Fruit fly (Drosophila melanogaster) whole organism, embryonic: ENCODE results near the gene CG34008.

Source experiments
- BEAF-32 ChIP-seq: fragments of 200-800 bp; sonication (Bioruptor generic); optimal IDR thresholded peaks from 3 replicates; lab custom pipeline; 2017; ENCODE audit warnings: missing biosample characterization, missing genetic modification characterization, mild to moderate bottlenecking, moderate library complexity, missing genetic modification reagents
- Bteb2 ChIP-seq: fragments of 200-800 bp; sonication (Bioruptor generic); optimal IDR thresholded peaks from 2 replicates; lab custom pipeline; 2016; ENCODE audit warnings: missing biosample characterization, missing genetic modification characterization
- CG10209 ChIP-seq: fragments of 200-800 bp; sonication (Bioruptor generic); optimal IDR thresholded peaks from 3 replicates; lab custom pipeline; 2017; ENCODE audit warnings: missing biosample characterization, mild to moderate bottlenecking, missing genetic modification characterization, missing genetic modification reagents
- CG11093 ChIP-seq: fragments of 200-800 bp; sonication (Bioruptor generic); IDR thresholded peaks from 3 replicates; pipeline ENCODE4 v1.3.6; 2022; ENCODE audit warnings: missing biosample characterization, missing genetic modification characterization
- CG12219 ChIP-seq: fragments of 200-800 bp; sonication (Bioruptor generic); optimal IDR thresholded peaks from 3 replicates; lab custom pipeline; 2018; ENCODE audit warnings: missing biosample characterization, mild to moderate bottlenecking, missing genetic modification characterization
- CG12236 ChIP-seq: fragments of 200-800 bp; sonication (Bioruptor generic); optimal IDR thresholded peaks from 2 replicates; lab custom pipeline; 2016; ENCODE audit warnings: missing biosample characterization, missing genetic modification characterization
- CG14014 ChIP-seq: fragments of 200-800 bp; sonication (Bioruptor generic); IDR thresholded peaks from 2 replicates; pipeline ENCODE4 v1.3.6; 2022; ENCODE audit warnings: missing biosample characterization, missing genetic modification characterization
- CG14860 ChIP-seq: fragments of 200-800 bp; sonication (Bioruptor generic); IDR thresholded peaks from 3 replicates; pipeline ENCODE4 v1.3.6; 2022; ENCODE audit warnings: missing biosample characterization, missing genetic modification characterization; ENCODE audit not compliant: partially characterized antibody
- CG1602 ChIP-seq: fragments of 200-800 bp; sonication (Bioruptor generic); optimal IDR thresholded peaks from 3 replicates; lab custom pipeline; 2016; ENCODE audit warnings: missing biosample characterization, missing genetic modification characterization
- CG17186 ChIP-seq: fragments of 200-800 bp; sonication (Bioruptor generic); optimal IDR thresholded peaks from 3 replicates; lab custom pipeline; 2017; ENCODE audit warnings: missing biosample characterization, missing genetic modification reagents, missing genetic modification characterization
- CG17361 ChIP-seq: fragments of 200-800 bp; sonication (Bioruptor generic); IDR thresholded peaks from 3 replicates; pipeline ENCODE4 v1.3.6; 2022; ENCODE audit warnings: missing biosample characterization, missing genetic modification characterization
- CG18011 ChIP-seq: fragments of 200-800 bp; sonication (Bioruptor generic); optimal IDR thresholded peaks from 2 replicates; lab custom pipeline; 2017; ENCODE audit warnings: missing biosample characterization, missing genetic modification characterization, mild to moderate bottlenecking, moderate library complexity, missing genotype
- CG31388 ChIP-seq: fragments of 200-800 bp; sonication (Bioruptor generic); optimal IDR thresholded peaks from 2 replicates; lab custom pipeline; 2016; ENCODE audit warnings: missing biosample characterization, missing genetic modification characterization
- CG42726 ChIP-seq: fragments of 200-800 bp; sonication (Bioruptor generic); IDR thresholded peaks from 2 replicates; pipeline ENCODE4 v1.3.6; 2022; ENCODE audit warnings: missing biosample characterization, missing genetic modification characterization; ENCODE audit not compliant: partially characterized antibody
- CG4404 ChIP-seq: fragments of 200-800 bp; sonication (Bioruptor generic); IDR thresholded peaks from 2 replicates; pipeline ENCODE4 v1.3.6; 2022; ENCODE audit warnings: missing biosample characterization, missing genetic modification characterization
- CG5180 ChIP-seq: fragments of 200-800 bp; sonication (Bioruptor generic); optimal IDR thresholded peaks from 3 replicates; lab custom pipeline; 2017; ENCODE audit warnings: missing biosample characterization, missing genetic modification characterization, mild to moderate bottlenecking, moderate library complexity, missing genetic modification reagents
- CG6765 ChIP-seq: fragments of 200-800 bp; sonication (Bioruptor generic); optimal IDR thresholded peaks from 3 replicates; lab custom pipeline; 2017; ENCODE audit warnings: missing biosample characterization, mild to moderate bottlenecking, missing genetic modification characterization
- CG8388 ChIP-seq: fragments of 200-800 bp; sonication (Bioruptor generic); optimal IDR thresholded peaks from 2 replicates; lab custom pipeline; 2019; ENCODE audit warnings: missing biosample characterization, mild to moderate bottlenecking, missing genetic modification characterization, moderate library complexity
- Lim3 ChIP-seq: fragments of 200-800 bp; sonication (Bioruptor generic); IDR thresholded peaks from 2 replicates; pipeline ENCODE4 v1.3.6; 2022; ENCODE audit warnings: missing biosample characterization, missing genetic modification characterization
- Pdp1 ChIP-seq, 2 experiments: fragments of 200-800 bp; sonication (Bioruptor generic); optimal IDR thresholded peaks; 3 replicates each; lab custom pipeline; 2016; ENCODE audit warnings: missing biosample characterization in 2 of 2, missing genetic modification characterization in 2 of 2, mild to moderate bottlenecking in 1 of 2, moderate library complexity in 1 of 2
- Taf1 ChIP-seq: fragments of 200-800 bp; sonication (Bioruptor generic); IDR thresholded peaks from 2 replicates; pipeline ENCODE4 v1.3.6; 2022; ENCODE audit warnings: missing biosample characterization, missing genetic modification characterization
- YL-1 ChIP-seq: fragments of 200-800 bp; sonication (Bioruptor generic); optimal IDR thresholded peaks from 3 replicates; lab custom pipeline; 2017; ENCODE audit warnings: missing biosample characterization, mild to moderate bottlenecking, missing genetic modification characterization
- aop ChIP-seq: fragments of 200-800 bp; sonication (Bioruptor generic); IDR thresholded peaks from 2 replicates; pipeline ENCODE4 v1.3.6; 2022; ENCODE audit warnings: missing biosample characterization, missing genetic modification characterization
- bab2 ChIP-seq: fragments of 200-800 bp; sonication (Bioruptor generic); optimal IDR thresholded peaks from 2 replicates; lab custom pipeline; 2016; ENCODE audit warnings: missing biosample characterization, missing genetic modification characterization
- br ChIP-seq: fragments of >200 bp; optimal IDR thresholded peaks from 2 replicates; lab custom pipeline; 2017
- btn ChIP-seq: fragments of 200-800 bp; sonication (Bioruptor generic); optimal IDR thresholded peaks from 2 replicates; lab custom pipeline; 2016; ENCODE audit warnings: missing biosample characterization, missing genetic modification characterization
- cas ChIP-seq: fragments of 200-800 bp; sonication (Bioruptor generic); IDR thresholded peaks from 2 replicates; pipeline ENCODE4 v1.3.6; 2022; ENCODE audit warnings: missing biosample characterization, missing genetic modification characterization
- cato ChIP-seq: fragments of 200-800 bp; sonication (Bioruptor generic); optimal IDR thresholded peaks from 2 replicates; lab custom pipeline; 2016; ENCODE audit warnings: missing biosample characterization, missing genetic modification characterization, borderline replicate concordance
- cg ChIP-seq: fragments of 200-800 bp; sonication (Bioruptor generic); optimal IDR thresholded peaks from 3 replicates; lab custom pipeline; 2019; ENCODE audit warnings: missing biosample characterization, mild to moderate bottlenecking, missing genetic modification characterization, moderate library complexity
- crc ChIP-seq: fragments of 200-800 bp; sonication (Bioruptor generic); optimal IDR thresholded peaks from 2 replicates; lab custom pipeline; 2016; ENCODE audit warnings: missing biosample characterization, missing genetic modification characterization
- croc ChIP-seq: fragments of 200-800 bp; sonication (Bioruptor generic); conservative IDR thresholded peaks from 3 replicates; pipeline ENCODE4 v1.3.6; 2022; ENCODE audit warnings: missing biosample characterization, missing genetic modification characterization
- dan ChIP-seq: fragments of 200-800 bp; sonication (Bioruptor generic); IDR thresholded peaks from 2 replicates; pipeline ENCODE4 v1.3.6; 2022; ENCODE audit warnings: missing biosample characterization, missing genetic modification characterization
- esg ChIP-seq: fragments of 200-800 bp; sonication (Bioruptor generic); conservative IDR thresholded peaks from 2 replicates; pipeline ENCODE4 v1.3.6; 2022; ENCODE audit warnings: missing biosample characterization, missing genetic modification characterization
- fd96Cb ChIP-seq: fragments of 200-800 bp; sonication (Bioruptor generic); optimal IDR thresholded peaks from 2 replicates; lab custom pipeline; 2018; ENCODE audit warnings: missing biosample characterization, mild to moderate bottlenecking, missing genetic modification characterization, moderate library complexity
- jing ChIP-seq: fragments of 200-800 bp; sonication (Bioruptor generic); optimal IDR thresholded peaks from 2 replicates; lab custom pipeline; 2018; ENCODE audit warnings: missing biosample characterization, mild to moderate bottlenecking, missing genetic modification characterization
- jumu ChIP-seq: fragments of 200-800 bp; sonication (Bioruptor generic); optimal IDR thresholded peaks from 3 replicates; lab custom pipeline; 2016; ENCODE audit warnings: missing biosample characterization, missing genetic modification characterization
- mirr ChIP-seq: fragments of 200-800 bp; sonication (Bioruptor generic); optimal IDR thresholded peaks from 3 replicates; lab custom pipeline; 2018; ENCODE audit warnings: missing biosample characterization, mild to moderate bottlenecking, missing genetic modification characterization
- odd ChIP-seq: fragments of 200-800 bp; sonication (Bioruptor generic); optimal IDR thresholded peaks from 2 replicates; lab custom pipeline; 2017; ENCODE audit warnings: missing biosample characterization, mild to moderate bottlenecking, missing genetic modification characterization
- pan ChIP-seq, 4 experiments: fragments of >200 bp in 3 of 4; fragments of 200-800 bp in 1 of 4; sonication (Bioruptor generic) in 1 of 4; optimal IDR thresholded peaks in 3 of 4; IDR thresholded peaks in 1 of 4; 2 replicates each; pipeline versions ENCODE4 v1.3.6 to Lab custom; 2017 to 2022; ENCODE audit warnings: missing biosample characterization in 2 of 4, missing genetic modification characterization in 2 of 4, mixed read lengths in 1 of 4
- pfk ChIP-seq: fragments of 200-800 bp; sonication (Bioruptor generic); optimal IDR thresholded peaks from 2 replicates; lab custom pipeline; 2018; ENCODE audit warnings: missing biosample characterization, mild to moderate bottlenecking, missing genetic modification characterization, moderate library complexity
- shn ChIP-seq: fragments of 200-800 bp; sonication (Bioruptor generic); optimal IDR thresholded peaks from 3 replicates; lab custom pipeline; 2016; ENCODE audit warnings: missing biosample characterization, missing genetic modification characterization
- sim ChIP-seq: fragments of 200-800 bp; sonication (Bioruptor generic); IDR thresholded peaks from 2 replicates; pipeline ENCODE4 v1.3.6; 2022; ENCODE audit warnings: missing biosample characterization, missing genetic modification characterization
- sqz ChIP-seq: fragments of 200-800 bp; sonication (Bioruptor generic); optimal IDR thresholded peaks from 3 replicates; lab custom pipeline; 2018; ENCODE audit warnings: missing biosample characterization, mild to moderate bottlenecking, missing genetic modification characterization
- tna ChIP-seq: fragments of 200-800 bp; sonication (Bioruptor generic); IDR thresholded peaks from 2 replicates; pipeline ENCODE4 v1.3.6; 2022; ENCODE audit warnings: missing biosample characterization, missing genetic modification characterization; ENCODE audit not compliant: partially characterized antibody
- wdn ChIP-seq: fragments of 200-800 bp; sonication (Bioruptor generic); IDR thresholded peaks from 2 replicates; pipeline ENCODE4 v1.3.6; 2022; ENCODE audit warnings: missing biosample characterization, missing genetic modification characterization
- zen ChIP-seq: fragments of 200-800 bp; sonication (Bioruptor generic); optimal IDR thresholded peaks from 3 replicates; lab custom pipeline; 2018; ENCODE audit warnings: missing biosample characterization, mild to moderate bottlenecking, missing genetic modification characterization, moderate library complexity
- zf30C ChIP-seq: fragments of 200-800 bp; sonication (Bioruptor generic); optimal IDR thresholded peaks from 3 replicates; lab custom pipeline; 2018; ENCODE audit warnings: missing biosample characterization, mild to moderate bottlenecking, missing genetic modification characterization

The CG34008 gene

DNA sequence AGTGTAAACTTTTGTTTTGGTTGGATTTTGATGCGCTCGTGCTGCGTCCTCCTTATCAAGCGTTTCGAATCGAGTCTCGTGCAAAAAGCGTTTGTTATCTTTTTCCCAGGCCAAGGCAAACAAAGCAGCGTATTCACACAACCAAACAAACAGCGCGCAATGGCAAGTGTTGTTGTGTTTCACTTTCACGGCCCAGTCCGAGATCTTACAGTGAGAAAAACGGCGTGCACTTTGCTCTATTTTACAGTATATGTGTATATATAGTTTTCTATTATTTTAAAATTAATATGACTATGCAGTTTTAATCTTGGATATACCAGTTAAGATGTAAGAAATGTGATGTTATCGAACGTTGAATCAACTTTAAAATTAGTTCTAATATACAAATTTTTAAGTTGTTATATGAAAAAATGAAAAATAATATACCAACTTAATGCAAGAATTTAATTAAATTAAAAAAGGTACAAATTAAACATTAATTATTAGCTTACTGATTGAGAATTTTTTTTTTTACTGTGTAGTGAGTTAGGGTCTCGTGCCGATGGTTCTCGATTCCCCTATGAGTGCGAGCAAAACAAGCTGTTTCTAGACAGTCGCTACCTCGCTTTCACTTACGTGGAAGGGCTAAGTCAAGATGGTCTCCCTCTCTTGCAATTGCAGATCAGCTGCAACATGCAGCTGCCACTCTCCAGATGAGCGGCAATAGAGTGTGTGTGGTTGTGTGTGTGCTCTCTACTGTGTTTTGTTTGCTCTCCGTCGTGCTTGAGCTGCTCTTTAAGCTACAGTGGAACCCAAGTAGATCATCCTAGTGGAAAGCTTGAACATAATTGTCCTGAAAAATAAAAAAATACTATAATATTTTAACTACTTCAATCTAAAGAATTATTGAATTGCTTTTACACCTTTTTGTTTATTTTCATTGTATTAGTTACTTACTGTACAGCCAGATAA is 13.1 kb upstream of the CG34008 start (continued):
- peak; percentile 85 for TF ChIP-seq odd
- peak; percentile 46; the same call in 1 of the 2 replicates for TF ChIP-seq wdn (GFP tag; lab: Robert Waterston, UW)
- no peak for TF ChIP-seq Lim3
- TF ChIP-seq CG17186 (GFP tag; lab: Kevin White, UChicago) = peak; percentile 17
- no peak for TF ChIP-seq tna (GFP tag; lab: Robert Waterston, UW)
- peak; percentile 77 for TF ChIP-seq CG5180 (GFP tag; lab: Kevin White, UChicago)
- peak; percentile 98 for TF ChIP-seq CG17361 (GFP tag; lab: Robert Waterston, UW)
- peak; percentile 55 for TF ChIP-seq CG31388
- TF ChIP-seq YL-1 (GFP tag; lab: Kevin White, UChicago) = peak; percentile 20
- TF ChIP-seq cas (GFP tag; lab: Robert Waterston, UW) = peak; percentile 11; the same call in 1 of the 2 replicates
- TF ChIP-seq btn (GFP tag; lab: Kevin White, UChicago) = no peak
- TF ChIP-seq croc = peak; percentile 92
- TF ChIP-seq CG18011 = peak; percentile 47
- no peak for TF ChIP-seq CG12236 (GFP tag; lab: Kevin White, UChicago)
- TF ChIP-seq CG14860 (GFP tag; lab: Robert Waterston, UW) = no peak
- peak; percentile 96 for TF ChIP-seq CG8388 (GFP tag; lab: Kevin White, UChicago)
- peak; percentile 11 for TF ChIP-seq jing
- TF ChIP-seq BEAF-32 (GFP tag; lab: Kevin White, UChicago) = no peak
- TF ChIP-seq CG10209 = peak; percentile 87
- TF ChIP-seq pfk (GFP tag; lab: Kevin White, UChicago) = peak; percentile 13
- TF ChIP-seq CG12219 (GFP tag; lab: Kevin White, UChicago) = peak; percentile 41
- TF ChIP-seq pan (optimal IDR thresholded peaks at IDR 0.05; lab: Kevin White, UChicago) = no peak
- peak in 1 of 2 experiments; percentile 82 for TF ChIP-seq pan (GFP tag; optimal IDR thresholded peaks at IDR 0.05 in 1 of 2, IDR thresholded peaks at IDR 0.05 in 1 of 2)
- peak in 1 of 2 experiments; percentile 13 for TF ChIP-seq Pdp1 (GFP tag; optimal IDR thresholded peaks at IDR 0.05; lab: Kevin White, UChicago)
- no peak for TF ChIP-seq dan (GFP tag; lab: Robert Waterston, UW)
- peak; percentile 68 for TF ChIP-seq CG14014 (GFP tag; lab: Robert Waterston, UW)
- TF ChIP-seq cato (GFP tag; lab: Kevin White, UChicago) = peak; percentile 79
- TF ChIP-seq CG42726 = no peak
- no peak for TF ChIP-seq aop (GFP tag; lab: Robert Waterston, UW)
- TF ChIP-seq jumu (GFP tag; lab: Kevin White, UChicago) = peak; percentile 9
- TF ChIP-seq CG1602 (GFP tag; lab: Kevin White, UChicago) = peak; percentile 86
- TF ChIP-seq crc = no peak
- TF ChIP-seq bab2 (GFP tag; lab: Kevin White, UChicago) = peak; percentile 30
- TF ChIP-seq CG4404 (GFP tag; lab: Robert Waterston, UW) = peak; percentile 81
- peak; percentile 66 for TF ChIP-seq CG6765
- TF ChIP-seq esg (GFP tag; lab: Robert Waterston, UW) = peak; percentile 66
- no peak for TF ChIP-seq mirr (GFP tag; lab: Kevin White, UChicago)
- no peak for TF ChIP-seq shn (GFP tag; lab: Kevin White, UChicago)
- peak; percentile 69; the same call in 2 of the 3 replicates for TF ChIP-seq CG11093 (GFP tag; lab: Robert Waterston, UW)
- TF ChIP-seq Taf1 (GFP tag; lab: Robert Waterston, UW) = no peak
- peak; percentile 91 for TF ChIP-seq sqz (GFP tag; lab: Kevin White, UChicago)
- peak; percentile 94 for TF ChIP-seq zen (tag; lab: Kevin White, UChicago)
- TF ChIP-seq fd96Cb (tag; lab: Kevin White, UChicago) = peak; percentile 96
- TF ChIP-seq cg (GFP tag; lab: Kevin White, UChicago) = peak; percentile 63
- TF ChIP-seq Bteb2 (GFP tag; lab: Kevin White, UChicago) = no peak
- no peak for TF ChIP-seq br
- peak; percentile 79 for TF ChIP-seq sim (GFP tag; lab: Robert Waterston, UW)
- TF ChIP-seq zf30C = peak; percentile 93
